Worm (Caenorhabditis elegans): ENCODE results near the gene B0507.8.

The B0507.8 gene

ce11 chrV:8762861-8763260, at the start of gene B0507.8:
Gene B0507.8 (minus strand): TSS chrV:8762961.
- TF ChIP-seq hlh-15 (tag; optimal IDR thresholded peaks at IDR 0.05), result no peak

- TF ChIP-seq ama-1 (optimal IDR thresholded peaks at IDR 0.05), result no peak
- TF ChIP-seq sox-4 (tag; optimal IDR thresholded peaks at IDR 0.05), result no peak
- TF ChIP-seq eyg-1 (tag; optimal IDR thresholded peaks at IDR 0.05), result no peak
- TF ChIP-seq unc-42 (tag; optimal IDR thresholded peaks at IDR 0.05), result peak; percentile 91
- TF ChIP-seq che-1 (tag; optimal IDR thresholded peaks at IDR 0.05), result no peak
- no peak for TF ChIP-seq ceh-24 (tag; optimal IDR thresholded peaks at IDR 0.05)
- TF ChIP-seq ceh-19 (GFP tag; optimal IDR thresholded peaks at IDR 0.05), result no peak
- TF ChIP-seq unc-3 (GFP tag; conservative IDR thresholded peaks at IDR 0.05), result no peak
- no peak for TF ChIP-seq unc-3 (tag; optimal IDR thresholded peaks at IDR 0.05)
- TF ChIP-seq ceh-31 (tag; optimal IDR thresholded peaks at IDR 0.05), result peak; percentile 42
- no peak for TF ChIP-seq nhr-232 (tag; optimal IDR thresholded peaks at IDR 0.05)
- no peak for TF ChIP-seq rnt-1 (tag; optimal IDR thresholded peaks at IDR 0.05)
- no peak for TF ChIP-seq ets-4 (tag; optimal IDR thresholded peaks at IDR 0.05)
- TF ChIP-seq K09A11.1 (tag; optimal IDR thresholded peaks at IDR 0.05; ENCODE audit: insufficient read depth), result no peak
- TF ChIP-seq syd-9 (tag; optimal IDR thresholded peaks at IDR 0.05), result no peak
- no peak for TF ChIP-seq lin-11 (tag; optimal IDR thresholded peaks at IDR 0.05)
- no peak for TF ChIP-seq odd-2 (tag; optimal IDR thresholded peaks at IDR 0.05)
- no peak for TF ChIP-seq zip-5 (tag; optimal IDR thresholded peaks at IDR 0.05)
Measured at ce11 chrV:8805047-8805446, 42.3 kb upstream of the B0507.8 start.

ce11 chrV:8802252-8802651, 39.5 kb upstream of the B0507.8 start:
- TF ChIP-seq rnt-1 (tag; optimal IDR thresholded peaks at IDR 0.05) (peak; percentile 68), ceh-18 (tag; optimal IDR thresholded peaks at IDR 0.05) (peak; percentile 91), nfya-1 (tag; optimal IDR thresholded peaks at IDR 0.05) (peak; percentile 17), fkh-10 (GFP tag; optimal IDR thresholded peaks at IDR 0.05) (no peak), tbx-2 (tag; optimal IDR thresholded peaks at IDR 0.05) (peak; percentile 15), ceh-31 (tag; optimal IDR thresholded peaks at IDR 0.05) (peak; percentile 22)

- TF ChIP-seq madf-2 (tag; optimal IDR thresholded peaks at IDR 0.05) (no peak), hlh-8 (tag; optimal IDR thresholded peaks at IDR 0.05) (no peak), lin-11 (tag; optimal IDR thresholded peaks at IDR 0.05) (no peak), pha-2 (tag; optimal IDR thresholded peaks at IDR 0.05) (no peak), ceh-9 (tag; optimal IDR thresholded peaks at IDR 0.05) (no peak), dmd-4 (tag; optimal IDR thresholded peaks at IDR 0.05; ENCODE audit: borderline replicate concordance) (no peak), fkh-10 (GFP tag; optimal IDR thresholded peaks at IDR 0.05) (no peak), ahr-1 (tag; optimal IDR thresholded peaks at IDR 0.05) (no peak), tbx-2 (tag; optimal IDR thresholded peaks at IDR 0.05) (no peak), ceh-18 (tag; optimal IDR thresholded peaks at IDR 0.05) (no peak), ceh-34 (tag; optimal IDR thresholded peaks at IDR 0.05) (no peak), ceh-24 (tag; optimal IDR thresholded peaks at IDR 0.05) (no peak), ets-4 (tag; optimal IDR thresholded peaks at IDR 0.05) (no peak), pha-4 (tag; optimal IDR thresholded peaks at IDR 0.05) (no peak), mec-3 (tag; optimal IDR thresholded peaks at IDR 0.05; ENCODE audit: borderline replicate concordance) (no peak), ceh-19 (GFP tag; optimal IDR thresholded peaks at IDR 0.05) (no peak), rnt-1 (tag; optimal IDR thresholded peaks at IDR 0.05) (no peak), C38D4.7 (GFP tag; optimal IDR thresholded peaks at IDR 0.05) (no peak)
Measured at ce11 chrV:8800978-8801559, 38.3 kb upstream of the B0507.8 start, which contains the start of gene magu-2. Gene magu-2 (minus strand): TSS chrV:8801028.

ce11 chrV:8799293-8799812, 36.6 kb upstream of the B0507.8 start:
- TF ChIP-seq lin-11 (tag; optimal IDR thresholded peaks at IDR 0.05), result no peak
- no peak for TF ChIP-seq unc-42 (tag; optimal IDR thresholded peaks at IDR 0.05)
- TF ChIP-seq ceh-34 (tag; optimal IDR thresholded peaks at IDR 0.05), result no peak
- no peak for TF ChIP-seq madf-2 (tag; optimal IDR thresholded peaks at IDR 0.05)
- TF ChIP-seq hlh-30 (tag; optimal IDR thresholded peaks at IDR 0.05; ENCODE audit: insufficient read depth), result no peak
- TF ChIP-seq pqm-1 (tag; optimal IDR thresholded peaks at IDR 0.05), result no peak
- TF ChIP-seq eyg-1 (tag; optimal IDR thresholded peaks at IDR 0.05), result no peak
- TF ChIP-seq odd-2 (tag; optimal IDR thresholded peaks at IDR 0.05), result no peak
- no peak for TF ChIP-seq ahr-1 (tag; optimal IDR thresholded peaks at IDR 0.05)
- TF ChIP-seq Y22D7AL.16 (tag; optimal IDR thresholded peaks at IDR 0.05), result no peak
- TF ChIP-seq hlh-8 (tag; optimal IDR thresholded peaks at IDR 0.05), result no peak
- no peak for TF ChIP-seq unc-55 (GFP tag; optimal IDR thresholded peaks at IDR 0.05)
- no peak for TF ChIP-seq ceh-24 (tag; optimal IDR thresholded peaks at IDR 0.05)
- no peak for TF ChIP-seq sox-4 (tag; optimal IDR thresholded peaks at IDR 0.05)
- no peak for TF ChIP-seq dmd-4 (tag; optimal IDR thresholded peaks at IDR 0.05; ENCODE audit: borderline replicate concordance)
- TF ChIP-seq ceh-18 (tag; optimal IDR thresholded peaks at IDR 0.05), result no peak
